Worm (Caenorhabditis elegans) whole organism, mixed stage, embryonic: ENCODE measurements around the gene lgc-6.

Experiments used
- M03D4.4 ChIP-seq: sonication (generic microtip); optimal IDR thresholded peaks from 2 replicates; lab custom pipeline; 2017; ENCODE audit warnings: mild to moderate bottlenecking, missing genetic modification characterization, missing compliant biosample characterization
- blmp-1 ChIP-seq: fragments of 150-350 bp; optimal IDR thresholded peaks from 2 replicates; lab custom pipeline; 2014; ENCODE audit warnings: missing biosample characterization, missing genetic modification characterization
- ceh-39 ChIP-seq: fragments of 150-350 bp; optimal IDR thresholded peaks from 2 replicates; lab custom pipeline; 2014; ENCODE audit warnings: missing biosample characterization, missing genetic modification characterization
- ceh-43 ChIP-seq: fragments of 200-800 bp; sonication (Bioruptor generic); optimal IDR thresholded peaks from 2 replicates; lab custom pipeline; 2018; ENCODE audit warnings: mild to moderate bottlenecking, missing genetic modification characterization, moderate library complexity, missing compliant biosample characterization
- ceh-83 ChIP-seq: fragments of 200-800 bp; sonication (Bioruptor generic); optimal IDR thresholded peaks from 2 replicates; lab custom pipeline; 2018; ENCODE audit warnings: mild to moderate bottlenecking, missing genetic modification characterization, missing compliant biosample characterization
- ces-1 ChIP-seq: fragments of 150-350 bp; optimal IDR thresholded peaks from 2 replicates; lab custom pipeline; 2014; ENCODE audit warnings: missing biosample characterization, missing genetic modification reagents, missing genetic modification characterization
- drap-1 ChIP-seq: fragments of 200-800 bp; sonication (Bioruptor generic); optimal IDR thresholded peaks from 3 replicates; lab custom pipeline; 2018; ENCODE audit warnings: mild to moderate bottlenecking, missing genetic modification characterization, missing compliant biosample characterization
- elt-1 ChIP-seq: sonication (generic microtip); optimal IDR thresholded peaks from 2 replicates; lab custom pipeline; 2017; ENCODE audit warnings: missing genetic modification characterization, mild to moderate bottlenecking, missing compliant biosample characterization, antibody characterized with exemption, moderate library complexity, borderline replicate concordance; ENCODE audit not compliant: insufficient read depth
- elt-3 ChIP-seq: fragments of 150-350 bp; optimal IDR thresholded peaks from 2 replicates; lab custom pipeline; 2014; ENCODE audit warnings: missing biosample characterization, missing genetic modification characterization
- flh-1 ChIP-seq: fragments of 200-800 bp; sonication (Bioruptor generic); optimal IDR thresholded peaks from 2 replicates; lab custom pipeline; 2018; ENCODE audit warnings: mild to moderate bottlenecking, missing genetic modification characterization, moderate library complexity, missing compliant biosample characterization
- ham-2 ChIP-seq: fragments of 200-800 bp; sonication (Bioruptor generic); optimal IDR thresholded peaks from 2 replicates; lab custom pipeline; 2018; ENCODE audit warnings: mild to moderate bottlenecking, missing genetic modification characterization, missing compliant biosample characterization
- hlh-1 ChIP-seq: fragments of 150-350 bp; optimal IDR thresholded peaks from 2 replicates; lab custom pipeline; 2014; ENCODE audit warnings: missing biosample characterization, missing genetic modification reagents, missing genetic modification characterization
- lin-13 ChIP-seq: fragments of 150-350 bp; optimal IDR thresholded peaks from 2 replicates; lab custom pipeline; 2014; ENCODE audit warnings: missing biosample characterization, missing genetic modification characterization
- lin-32 ChIP-seq: fragments of 200-800 bp; sonication (Bioruptor generic); optimal IDR thresholded peaks from 2 replicates; lab custom pipeline; 2018; ENCODE audit warnings: mild to moderate bottlenecking, missing genetic modification characterization, missing compliant biosample characterization
- lsy-2 ChIP-seq: fragments of 150-350 bp; optimal IDR thresholded peaks from 2 replicates; lab custom pipeline; 2014; ENCODE audit warnings: missing biosample characterization, missing genetic modification characterization
- mab-5 ChIP-seq: fragments of 150-350 bp; optimal IDR thresholded peaks from 2 replicates; lab custom pipeline; 2014; ENCODE audit warnings: missing biosample characterization, missing genetic modification characterization
- mep-1 ChIP-seq: fragments of 150-350 bp; optimal IDR thresholded peaks from 2 replicates; lab custom pipeline; 2017; ENCODE audit warnings: missing biosample characterization, missing genetic modification reagents, missing genetic modification characterization, inconsistent platforms
- nhr-12 ChIP-seq: fragments of 150-350 bp; optimal IDR thresholded peaks from 2 replicates; lab custom pipeline; 2014; ENCODE audit warnings: missing biosample characterization, missing genetic modification characterization
- nhr-2 ChIP-seq: fragments of 150-350 bp; optimal IDR thresholded peaks from 2 replicates; lab custom pipeline; 2014; ENCODE audit warnings: missing biosample characterization, missing genetic modification characterization
- nhr-237 ChIP-seq: fragments of 150-350 bp; optimal IDR thresholded peaks from 2 replicates; lab custom pipeline; 2014; ENCODE audit warnings: missing biosample characterization, missing genetic modification characterization
- pha-4 ChIP-seq: fragments of 150-350 bp; optimal IDR thresholded peaks from 2 replicates; lab custom pipeline; 2018; ENCODE audit warnings: missing biosample characterization, missing genetic modification reagents, missing genetic modification characterization
- sem-2 ChIP-seq: fragments of 200-800 bp; sonication (Bioruptor generic); optimal IDR thresholded peaks from 2 replicates; lab custom pipeline; 2018; ENCODE audit warnings: mild to moderate bottlenecking, missing genetic modification characterization, missing compliant biosample characterization
- snpc-4 ChIP-seq: fragments of 150-350 bp; optimal IDR thresholded peaks from 2 replicates; lab custom pipeline; 2014; ENCODE audit warnings: missing biosample characterization, missing genetic modification characterization
- sptf-1 ChIP-seq: sonication (generic microtip); optimal IDR thresholded peaks from 2 replicates; lab custom pipeline; 2017; ENCODE audit warnings: mild to moderate bottlenecking, missing genetic modification characterization, moderate library complexity, missing compliant biosample characterization
- tbx-8 ChIP-seq: fragments of 200-800 bp; sonication (Bioruptor generic); optimal IDR thresholded peaks from 2 replicates; lab custom pipeline; 2018; ENCODE audit warnings: mild to moderate bottlenecking, missing genetic modification characterization, moderate library complexity, missing compliant biosample characterization
- unc-120 ChIP-seq: sonication (generic microtip); optimal IDR thresholded peaks from 2 replicates; lab custom pipeline; 2017; ENCODE audit warnings: missing genetic modification characterization, missing compliant biosample characterization; ENCODE audit not compliant: poor library complexity, severe bottlenecking
- unc-62 ChIP-seq: fragments of 150-350 bp; optimal IDR thresholded peaks from 2 replicates; lab custom pipeline; 2014; ENCODE audit warnings: missing biosample characterization, missing genetic modification reagents, missing genetic modification characterization
- zip-8 ChIP-seq: fragments of 150-350 bp; optimal IDR thresholded peaks from 2 replicates; lab custom pipeline; 2014; ENCODE audit warnings: missing biosample characterization, missing genetic modification characterization
- ztf-11 ChIP-seq: fragments of 150-350 bp; optimal IDR thresholded peaks from 2 replicates; lab custom pipeline; 2014; ENCODE audit warnings: missing biosample characterization, missing genetic modification characterization

Gene lgc-6

ce11 chrIV:8355592-8355991, 15.9 kb downstream of the lgc-6 start, which contains the start of the genes F17E9.2 and col-116:
Gene F17E9.2 (plus strand): TSS chrIV:8355892.
Gene col-116 (plus strand): TSS chrIV:8355906.
- TF ChIP-seq elt-3 (tag; lab: Kevin White, UChicago) = no peak

ce11 chrIV:8357299-8357698, 17.6 kb downstream of the lgc-6 start:
- no peak for TF ChIP-seq ceh-83 (GFP tag; lab: Kevin White, UChicago)
- TF ChIP-seq mab-5 (tag; lab: Kevin White, UChicago) = no peak
- TF ChIP-seq ham-2 (GFP tag; lab: Kevin White, UChicago) = no peak
- no peak for TF ChIP-seq blmp-1 (tag; lab: Kevin White, UChicago)
- no peak for TF ChIP-seq nhr-237
- no peak for TF ChIP-seq M03D4.4 (tag; lab: Kevin White, UChicago)
- TF ChIP-seq ceh-43 (GFP tag; lab: Kevin White, UChicago) = no peak
- no peak for TF ChIP-seq pha-4 (tag; lab: Kevin White, UChicago)
- no peak for TF ChIP-seq zip-8 (tag; lab: Kevin White, UChicago)
- no peak for TF ChIP-seq ztf-11 (tag; lab: Kevin White, UChicago)
- TF ChIP-seq drap-1 = no peak
- TF ChIP-seq unc-120 (tag; lab: Kevin White, UChicago) = no peak
- no peak for TF ChIP-seq lin-32 (GFP tag; lab: Kevin White, UChicago)
- TF ChIP-seq ces-1 (GFP tag; lab: Kevin White, UChicago) = no peak
- TF ChIP-seq sem-2 = no peak
- TF ChIP-seq elt-1 (tag; lab: Kevin White, UChicago) = no peak
- no peak for TF ChIP-seq snpc-4

ce11 chrIV:8358492-8358891, 18.8 kb downstream of the lgc-6 start, which contains the start of gene D2096.13:
Gene D2096.13 (minus strand): TSS chrIV:8358592.
- no peak for TF ChIP-seq ztf-11 (tag; lab: Kevin White, UChicago)
- TF ChIP-seq ceh-39 (tag; lab: Kevin White, UChicago) = no peak
- no peak for TF ChIP-seq mep-1 (tag; lab: Kevin White, UChicago)
- no peak for TF ChIP-seq snpc-4
- no peak for TF ChIP-seq hlh-1 (tag; lab: Kevin White, UChicago)
- no peak for TF ChIP-seq lin-13 (tag; lab: Kevin White, UChicago)
- TF ChIP-seq ham-2 (GFP tag; lab: Kevin White, UChicago) = no peak
- no peak for TF ChIP-seq drap-1
- no peak for TF ChIP-seq ceh-43 (GFP tag; lab: Kevin White, UChicago)
- no peak for TF ChIP-seq elt-3 (tag; lab: Kevin White, UChicago)
- no peak for TF ChIP-seq nhr-12 (tag; lab: Kevin White, UChicago)
- TF ChIP-seq pha-4 (tag; lab: Kevin White, UChicago) = no peak

ce11 chrIV:8359716-8360407, 20.1 kb downstream of the lgc-6 start, which contains the start of gene D2096.5:
Gene D2096.5 (minus strand): TSS chrIV:8359766.
- TF ChIP-seq hlh-1 (tag; lab: Kevin White, UChicago) (no peak), flh-1 (GFP tag; lab: Kevin White, UChicago) (no peak), sem-2 (no peak), mep-1 (tag; lab: Kevin White, UChicago) (peak; percentile 27), elt-3 (tag; lab: Kevin White, UChicago) (no peak), lin-13 (tag; lab: Kevin White, UChicago) (no peak), tbx-8 (GFP tag; lab: Kevin White, UChicago) (no peak), zip-8 (tag; lab: Kevin White, UChicago) (no peak), ztf-11 (tag; lab: Kevin White, UChicago) (no peak), sptf-1 (tag; lab: Kevin White, UChicago) (no peak), blmp-1 (tag; lab: Kevin White, UChicago) (no peak), snpc-4 (no peak), unc-120 (tag; lab: Kevin White, UChicago) (no peak), nhr-237 (peak; percentile 2), elt-1 (tag; lab: Kevin White, UChicago) (no peak), nhr-12 (tag; lab: Kevin White, UChicago) (no peak), pha-4 (tag; lab: Kevin White, UChicago) (no peak), ces-1 (GFP tag; lab: Kevin White, UChicago) (peak; percentile 89), unc-62 (GFP tag; lab: Kevin White, UChicago) (no peak)

- no peak for TF ChIP-seq flh-1 (GFP tag; lab: Kevin White, UChicago)
- no peak for TF ChIP-seq unc-62 (GFP tag; lab: Kevin White, UChicago)
- no peak for TF ChIP-seq drap-1
- TF ChIP-seq nhr-2 (tag; lab: Kevin White, UChicago) = no peak
- no peak for TF ChIP-seq nhr-12 (tag; lab: Kevin White, UChicago)
- no peak for TF ChIP-seq zip-8 (tag; lab: Kevin White, UChicago)
- TF ChIP-seq ces-1 (GFP tag; lab: Kevin White, UChicago) = no peak
- no peak for TF ChIP-seq ceh-83 (GFP tag; lab: Kevin White, UChicago)
- TF ChIP-seq mep-1 (tag; lab: Kevin White, UChicago) = no peak
- no peak for TF ChIP-seq lsy-2 (tag; lab: Kevin White, UChicago)
- no peak for TF ChIP-seq ceh-43 (GFP tag; lab: Kevin White, UChicago)
- TF ChIP-seq lin-32 (GFP tag; lab: Kevin White, UChicago) = no peak
- no peak for TF ChIP-seq ztf-11 (tag; lab: Kevin White, UChicago)
- no peak for TF ChIP-seq nhr-237
- no peak for TF ChIP-seq hlh-1 (tag; lab: Kevin White, UChicago)
- no peak for TF ChIP-seq mab-5 (tag; lab: Kevin White, UChicago)
- TF ChIP-seq ham-2 (GFP tag; lab: Kevin White, UChicago) = no peak
- TF ChIP-seq, all 35 proteins: peak for 0
These were observed 21.1 kb downstream of the lgc-6 start, which contains the start of gene sqv-1 for ce11 chrIV:8360817-8361216. Gene sqv-1 (plus strand): TSS chrIV:8361117.
